Worm (Caenorhabditis elegans) whole organism, L1 larva: ENCODE data around the gene clec-1.
"Not testable (repeated sequence)": the region's sequence is repeated elsewhere in the genome, so short reads cannot be mapped to it uniquely, and the experiment has no call there.

Source experiments
- C16A3.4 ChIP-seq: fragments of 150-350 bp; optimal IDR thresholded peaks from 2 replicates; lab custom pipeline; 2014; ENCODE audit warnings: missing biosample characterization, missing genetic modification characterization
- C34B4.2 ChIP-seq: sonication (generic microtip); optimal IDR thresholded peaks from 2 replicates; lab custom pipeline; 2017; ENCODE audit warnings: mild to moderate bottlenecking, missing genetic modification characterization, missing compliant biosample characterization
- Y116A8C.19 ChIP-seq: sonication (generic microtip); optimal IDR thresholded peaks from 2 replicates; lab custom pipeline; 2016; ENCODE audit warnings: missing compliant biosample characterization, missing genetic modification characterization, borderline replicate concordance
- aha-1 ChIP-seq: fragments of 150-350 bp; optimal IDR thresholded peaks from 2 replicates; lab custom pipeline; 2014; ENCODE audit warnings: missing biosample characterization, missing genetic modification characterization
- blmp-1 ChIP-seq: fragments of 150-350 bp; optimal IDR thresholded peaks from 2 replicates; lab custom pipeline; 2014; ENCODE audit warnings: missing biosample characterization, missing genetic modification characterization
- ceh-8 ChIP-seq: fragments of 200-800 bp; sonication (Bioruptor generic); optimal IDR thresholded peaks from 2 replicates; lab custom pipeline; 2018; ENCODE audit warnings: mild to moderate bottlenecking, missing genetic modification characterization, moderate library complexity, missing compliant biosample characterization
- dpl-1 ChIP-seq, 3 experiments: fragments of 150-350 bp in 2 of 3; sonication (generic microtip) in 1 of 3; optimal IDR thresholded peaks; 2 replicates each; lab custom pipeline; 2014 to 2017; ENCODE audit warnings: missing biosample characterization in 3 of 3, missing genetic modification characterization in 3 of 3, missing genetic modification reagents in 3 of 3
- efl-1 ChIP-seq, 4 experiments: fragments of 150-350 bp; optimal IDR thresholded peaks in 3 of 4; peaks in 1 of 4; 1 replicate in 1 of 4; 2 replicates in 3 of 4; lab custom pipeline; 2014; ENCODE audit warnings: missing biosample characterization in 2 of 4, missing genetic modification characterization in 2 of 4, missing genetic modification reagents in 2 of 4
- efl-3 ChIP-seq: fragments of 200-800 bp; sonication (Bioruptor generic); optimal IDR thresholded peaks from 2 replicates; lab custom pipeline; 2018; ENCODE audit warnings: mild to moderate bottlenecking, missing genetic modification characterization, missing compliant biosample characterization
- egl-27 ChIP-seq, 2 experiments: fragments of 150-350 bp in 1 of 2; sonication (generic microtip); optimal IDR thresholded peaks; 3 replicates each; lab custom pipeline; 2017 to 2018; ENCODE audit warnings: missing biosample characterization in 2 of 2, missing genetic modification characterization in 2 of 2, missing genetic modification reagents in 2 of 2
- elt-3 ChIP-seq, 6 experiments: fragments of 150-350 bp in 1 of 6; sonication (generic microtip); optimal IDR thresholded peaks; 2 replicates each; lab custom pipeline; 2017 to 2018; ENCODE audit warnings: missing biosample characterization in 6 of 6, missing genetic modification characterization in 6 of 6, inconsistent platforms in 1 of 6
- fkh-8 ChIP-seq: sonication (generic microtip); optimal IDR thresholded peaks from 2 replicates; lab custom pipeline; 2016; ENCODE audit warnings: mild to moderate bottlenecking, missing genetic modification characterization, missing compliant biosample characterization
- grh-1 ChIP-seq: fragments of 200-800 bp; sonication (Bioruptor generic); IDR thresholded peaks from 2 replicates; pipeline ENCODE4 v1.3.6; 2022; ENCODE audit warnings: missing genetic modification reagents, missing genetic modification characterization, missing compliant biosample characterization
- hlh-4 ChIP-seq: sonication (generic microtip); optimal IDR thresholded peaks from 2 replicates; lab custom pipeline; 2016; ENCODE audit warnings: mild to moderate bottlenecking, missing genetic modification characterization, missing compliant biosample characterization
- jun-1 ChIP-seq: fragments of 150-350 bp; optimal IDR thresholded peaks from 2 replicates; lab custom pipeline; 2014; ENCODE audit warnings: missing biosample characterization, missing genetic modification reagents, missing genetic modification characterization
- lin-35 ChIP-seq, 2 experiments: fragments of 150-350 bp; optimal IDR thresholded peaks; 2 replicates each; lab custom pipeline; 2014; ENCODE audit warnings: missing biosample characterization in 2 of 2, missing genetic modification characterization in 2 of 2, missing genetic modification reagents in 2 of 2
- mef-2 ChIP-seq: fragments of 150-350 bp; optimal IDR thresholded peaks from 2 replicates; lab custom pipeline; 2014; ENCODE audit warnings: missing biosample characterization, missing genetic modification characterization
- nhr-11 ChIP-seq: fragments of 150-350 bp; optimal IDR thresholded peaks from 2 replicates; lab custom pipeline; 2014; ENCODE audit warnings: missing biosample characterization, missing genetic modification characterization
- nhr-12 ChIP-seq: sonication (generic microtip); optimal IDR thresholded peaks from 2 replicates; lab custom pipeline; 2017; ENCODE audit warnings: missing biosample characterization, missing genetic modification characterization
- nhr-19 ChIP-seq: fragments of 200-800 bp; sonication (Bioruptor generic); conservative IDR thresholded peaks from 2 replicates; pipeline ENCODE4 v1.3.6; 2022; ENCODE audit warnings: missing genetic modification characterization, missing compliant biosample characterization
- nhr-20 ChIP-seq: sonication (generic microtip); optimal IDR thresholded peaks from 2 replicates; lab custom pipeline; 2016; ENCODE audit warnings: mild to moderate bottlenecking, missing genetic modification characterization, missing compliant biosample characterization
- nhr-28 ChIP-seq: fragments of 150-350 bp; optimal IDR thresholded peaks from 2 replicates; lab custom pipeline; 2014; ENCODE audit warnings: missing biosample characterization, missing genetic modification characterization
- nhr-47 ChIP-seq: sonication (generic microtip); optimal IDR thresholded peaks from 2 replicates; lab custom pipeline; 2016; ENCODE audit warnings: mild to moderate bottlenecking, missing genetic modification characterization, moderate library complexity, missing compliant biosample characterization
- nhr-71 ChIP-seq: sonication (generic microtip); optimal IDR thresholded peaks from 2 replicates; lab custom pipeline; 2016; ENCODE audit warnings: mild to moderate bottlenecking, missing genetic modification characterization, moderate library complexity, missing compliant biosample characterization
- nhr-76 ChIP-seq: sonication (generic microtip); optimal IDR thresholded peaks from 2 replicates; lab custom pipeline; 2017; ENCODE audit warnings: missing biosample characterization, missing genetic modification characterization
- nhr-84 ChIP-seq: sonication (generic microtip); optimal IDR thresholded peaks from 2 replicates; lab custom pipeline; 2017; ENCODE audit warnings: missing biosample characterization, missing genetic modification characterization
- nhr-85 ChIP-seq: sonication (generic microtip); peaks from one replicate; lab custom pipeline; 2016; ENCODE audit warnings: missing genetic modification characterization, inconsistent platforms, missing compliant biosample characterization
- nhr-90 ChIP-seq: sonication (generic microtip); optimal IDR thresholded peaks from 2 replicates; lab custom pipeline; 2016; ENCODE audit warnings: mild to moderate bottlenecking, missing genetic modification characterization, missing compliant biosample characterization; ENCODE audit not compliant: poor library complexity
- pqm-1 ChIP-seq: sonication (generic microtip); optimal IDR thresholded peaks from 3 replicates; lab custom pipeline; 2017; ENCODE audit warnings: missing biosample characterization, missing genetic modification characterization
- snpc-4 ChIP-seq: fragments of 150-350 bp; optimal IDR thresholded peaks from 2 replicates; lab custom pipeline; 2014; ENCODE audit warnings: missing biosample characterization, missing genetic modification characterization
- snu-23 ChIP-seq: sonication (generic microtip); optimal IDR thresholded peaks from 2 replicates; lab custom pipeline; 2016; ENCODE audit warnings: missing genetic modification characterization, missing compliant biosample characterization
- tlp-1 ChIP-seq: fragments of 150-350 bp; optimal IDR thresholded peaks from 2 replicates; lab custom pipeline; 2014; ENCODE audit warnings: missing biosample characterization, missing genetic modification characterization
- unc-30 ChIP-seq: sonication (generic microtip); optimal IDR thresholded peaks from 2 replicates; lab custom pipeline; 2017; ENCODE audit warnings: missing biosample characterization, missing genetic modification characterization
- unc-62 ChIP-seq: fragments of 150-350 bp; optimal IDR thresholded peaks from 2 replicates; lab custom pipeline; 2014; ENCODE audit warnings: missing biosample characterization, missing genetic modification reagents, missing genetic modification characterization
- unc-86 ChIP-seq: sonication (generic microtip); optimal IDR thresholded peaks from 2 replicates; lab custom pipeline; 2016; ENCODE audit warnings: missing genetic modification characterization, missing compliant biosample characterization
- unc-98 ChIP-seq: fragments of 200-800 bp; sonication (Bioruptor generic); IDR thresholded peaks from 2 replicates; pipeline ENCODE4 v1.3.6; 2022; ENCODE audit warnings: missing genetic modification characterization, missing compliant biosample characterization
- vab-15 ChIP-seq: sonication (generic microtip); optimal IDR thresholded peaks from 2 replicates; lab custom pipeline; 2017; ENCODE audit warnings: missing genotype, mild to moderate bottlenecking, missing genetic modification characterization, missing compliant biosample characterization

Gene clec-1

ce11 chrV:5663317-5663716, 36.6 kb upstream of the clec-1 start, which contains the start of gene C14C11.1:
Gene C14C11.1 (plus strand): TSS chrV:5663617.
- not testable (repeated sequence) for TF ChIP-seq jun-1; aha-1; nhr-19 (GFP tag; lab: Robert Waterston, UW)
- TF ChIP-seq, all 84 proteins: peak for 0; not testable (repeated sequence) for 84

- TF ChIP-seq nhr-84 (tag; lab: Kevin White, UChicago) (no peak), dpl-1 (GFP tag; optimal IDR thresholded peaks at IDR 0.05; lab: Kevin White, UChicago) (no peak), nhr-90 (tag; lab: Kevin White, UChicago) (no peak), nhr-11 (tag; lab: Kevin White, UChicago) (no peak), tlp-1 (no peak), blmp-1 (tag; lab: Kevin White, UChicago) (no peak), unc-98 (GFP tag; lab: Robert Waterston, UW) (no peak), C34B4.2 (tag; lab: Kevin White, UChicago) (no peak), unc-86 (tag; lab: Kevin White, UChicago) (no peak), nhr-76 (tag; lab: Kevin White, UChicago) (no peak), nhr-28 (no peak)
Measured at ce11 chrV:5666036-5666729, 33.8 kb upstream of the clec-1 start, which contains the start of gene C14C11.7. Gene C14C11.7 (minus strand): TSS chrV:5666086.

ce11 chrV:5667337-5667736, 32.6 kb upstream of the clec-1 start:
- TF ChIP-seq elt-3 (tag; optimal IDR thresholded peaks at IDR 0.05; lab: Kevin White, UChicago) (no peak), nhr-20 (tag; lab: Kevin White, UChicago) (no peak), hlh-4 (tag; lab: Kevin White, UChicago) (no peak), nhr-71 (tag; lab: Kevin White, UChicago) (no peak), nhr-84 (tag; lab: Kevin White, UChicago) (no peak), nhr-90 (tag; lab: Kevin White, UChicago) (peak; percentile 59), C34B4.2 (tag; lab: Kevin White, UChicago) (no peak), nhr-85 (peak; percentile 68), nhr-47 (tag; lab: Kevin White, UChicago) (peak; percentile 36), lin-35 (GFP tag; optimal IDR thresholded peaks at IDR 0.05; lab: Kevin White, UChicago) (peak in 1 of 2 experiments; percentile 3), vab-15 (no peak), grh-1 (0 out of 2 replicates have a peak, but pooled peaks have one; percentile 17), C16A3.4 (no peak), unc-30 (no peak), fkh-8 (tag; lab: Kevin White, UChicago) (no peak), efl-1 (optimal IDR thresholded peaks at IDR 0.05; lab: Kevin White, UChicago) (no peak), efl-1 (GFP tag; optimal IDR thresholded peaks at IDR 0.05 in 1 of 2; lab: Kevin White, UChicago) (peak in 1 of 2 experiments; percentile 92), snu-23 (no peak), ceh-8 (no peak), mef-2 (tag; lab: Kevin White, UChicago) (no peak), snpc-4 (tag; lab: Kevin White, UChicago) (no peak), unc-62 (GFP tag; lab: Kevin White, UChicago) (no peak), pqm-1 (tag; lab: Kevin White, UChicago) (no peak), tlp-1 (no peak)

- TF ChIP-seq egl-27 (tag; optimal IDR thresholded peaks at IDR 0.05; lab: Kevin White, UChicago), result no peak
- TF ChIP-seq vab-15, result no peak
- no peak for TF ChIP-seq unc-62 (GFP tag; lab: Kevin White, UChicago)
- TF ChIP-seq unc-86 (tag; lab: Kevin White, UChicago), result no peak
- no peak for TF ChIP-seq nhr-76 (tag; lab: Kevin White, UChicago)
- no peak for TF ChIP-seq nhr-12 (tag; lab: Kevin White, UChicago)
- no peak for TF ChIP-seq blmp-1 (tag; lab: Kevin White, UChicago)
- TF ChIP-seq efl-3 (GFP tag; lab: Kevin White, UChicago), result no peak
- TF ChIP-seq Y116A8C.19 (tag; lab: Kevin White, UChicago), result no peak
- no peak for TF ChIP-seq C34B4.2 (tag; lab: Kevin White, UChicago)
- TF ChIP-seq pqm-1 (tag; lab: Kevin White, UChicago), result no peak
- TF ChIP-seq, all 84 proteins: peak for 0
Measured at ce11 chrV:5668968-5669367, 31.0 kb upstream of the clec-1 start.
